Worm (Caenorhabditis elegans): Measurements from ENCODE around the gene ttc-37.

DNA sequence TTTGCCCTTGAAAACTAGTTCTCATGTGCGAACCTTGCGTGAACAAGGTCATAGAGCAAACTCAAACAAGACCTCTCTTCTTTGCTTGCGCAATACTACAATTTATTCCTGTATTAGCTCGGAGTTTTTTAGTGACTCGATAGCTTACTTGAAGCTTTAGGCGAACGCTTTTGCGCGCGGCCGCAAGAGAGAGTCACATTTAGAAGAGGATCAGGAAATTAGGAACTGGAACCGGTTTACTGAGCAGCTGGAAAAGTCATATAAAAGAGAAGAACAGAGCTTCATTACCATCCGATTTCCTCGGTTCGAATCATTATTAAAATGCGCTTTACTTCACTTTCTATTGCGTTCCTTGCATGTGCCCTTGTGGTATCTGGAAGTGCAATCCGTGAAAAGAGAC, 46.0 kb upstream of the ttc-37 start, which contains the start of gene abu-15:
- TF ChIP-seq sea-1 (GFP tag; conservative IDR thresholded peaks at IDR 0.05) = no peak
- TF ChIP-seq ama-1 (optimal IDR thresholded peaks at IDR 0.05) = no peak
- TF ChIP-seq pes-1 (GFP tag; IDR thresholded peaks at IDR 0.05) = no peak
- TF ChIP-seq ceh-13 (GFP tag; optimal IDR thresholded peaks at IDR 0.05) = no peak
- TF ChIP-seq tbx-37 (GFP tag; conservative IDR thresholded peaks at IDR 0.05) = no peak
- no peak for TF ChIP-seq hmbx-1 (tag; optimal IDR thresholded peaks at IDR 0.05)
- TF ChIP-seq B0310.2 (tag; optimal IDR thresholded peaks at IDR 0.05) = no peak
- no peak for TF ChIP-seq F13C5.2 (tag; optimal IDR thresholded peaks at IDR 0.05)
- TF ChIP-seq ets-7 (tag; optimal IDR thresholded peaks at IDR 0.05) = no peak
- TF ChIP-seq flt-1 (GFP tag; IDR thresholded peaks at IDR 0.05) = no peak
